Worm (Caenorhabditis elegans): Measurements from ENCODE around the gene msra-1.

The msra-1 gene

DNA sequence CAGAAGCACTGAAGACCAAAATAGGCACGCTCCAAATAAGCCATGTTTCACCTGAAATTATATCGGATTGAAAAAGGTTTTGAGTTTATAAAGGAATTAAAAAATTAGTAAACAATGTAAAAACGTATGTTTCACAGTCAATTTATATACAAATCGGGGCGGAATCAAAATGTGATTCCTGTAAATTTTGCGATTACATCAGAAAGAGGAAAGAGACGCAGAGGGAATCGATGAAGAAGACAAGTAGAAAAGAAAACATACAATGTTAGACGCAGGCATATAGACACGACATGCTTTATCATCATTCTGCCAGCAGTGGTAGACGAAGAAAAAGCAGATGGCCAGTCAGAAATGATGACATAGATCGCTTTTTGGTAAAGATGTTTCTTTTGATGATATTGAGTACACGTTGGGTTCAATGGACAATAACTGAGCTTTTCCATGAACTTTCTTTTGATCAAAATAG lies at the start of gene msra-1:
msra-1 (minus strand) TSS at position 51 of the 466 bp plus-strand sequence.
- TF ChIP-seq cnd-1 (tag; optimal IDR thresholded peaks at IDR 0.05) (no peak), flh-1 (GFP tag; optimal IDR thresholded peaks at IDR 0.05) (no peak), ces-1 (GFP tag; optimal IDR thresholded peaks at IDR 0.05) (peak; percentile 46), sptf-1 (tag; optimal IDR thresholded peaks at IDR 0.05) (no peak), ceh-83 (GFP tag; optimal IDR thresholded peaks at IDR 0.05) (no peak), lsy-2 (tag; optimal IDR thresholded peaks at IDR 0.05) (no peak), ham-2 (GFP tag; optimal IDR thresholded peaks at IDR 0.05) (no peak), ceh-39 (tag; optimal IDR thresholded peaks at IDR 0.05) (peak; percentile 65), elt-1 (tag; optimal IDR thresholded peaks at IDR 0.05; ENCODE audit: borderline replicate concordance, insufficient read depth) (peak; percentile 18), drap-1 (GFP tag; optimal IDR thresholded peaks at IDR 0.05) (no peak), unc-39 (tag; optimal IDR thresholded peaks at IDR 0.05) (no peak), ceh-43 (GFP tag; optimal IDR thresholded peaks at IDR 0.05) (no peak), mab-5 (tag; optimal IDR thresholded peaks at IDR 0.05) (no peak), ztf-11 (tag; optimal IDR thresholded peaks at IDR 0.05) (no peak), snpc-4 (tag; optimal IDR thresholded peaks at IDR 0.05) (no peak), unc-120 (tag; optimal IDR thresholded peaks at IDR 0.05; ENCODE audit: poor library complexity, severe bottlenecking) (peak; percentile 21), nhr-237 (tag; optimal IDR thresholded peaks at IDR 0.05) (no peak), nhr-76 (tag; optimal IDR thresholded peaks at IDR 0.05) (no peak), nhr-28 (tag; optimal IDR thresholded peaks at IDR 0.05) (no peak), mls-2 (tag; optimal IDR thresholded peaks at IDR 0.05) (no peak), M03D4.4 (tag; optimal IDR thresholded peaks at IDR 0.05) (no peak), sem-2 (GFP tag; optimal IDR thresholded peaks at IDR 0.05) (no peak), lin-32 (GFP tag; optimal IDR thresholded peaks at IDR 0.05) (no peak), bed-3 (GFP tag; optimal IDR thresholded peaks at IDR 0.05) (no peak), zip-8 (tag; optimal IDR thresholded peaks at IDR 0.05) (no peak), nhr-2 (tag; optimal IDR thresholded peaks at IDR 0.05) (no peak), elt-3 (tag; optimal IDR thresholded peaks at IDR 0.05) (no peak), nhr-12 (tag; optimal IDR thresholded peaks at IDR 0.05) (no peak), mep-1 (tag; optimal IDR thresholded peaks at IDR 0.05) (no peak), blmp-1 (tag; optimal IDR thresholded peaks at IDR 0.05) (no peak), hlh-1 (tag; optimal IDR thresholded peaks at IDR 0.05) (peak; percentile 24), unc-62 (GFP tag; optimal IDR thresholded peaks at IDR 0.05) (peak; percentile 82), pha-4 (tag; optimal IDR thresholded peaks at IDR 0.05) (no peak), lin-13 (tag; optimal IDR thresholded peaks at IDR 0.05) (no peak), tbx-8 (GFP tag; optimal IDR thresholded peaks at IDR 0.05) (no peak)

- TF ChIP-seq lsy-2 (tag; optimal IDR thresholded peaks at IDR 0.05) (no peak), snpc-4 (tag; optimal IDR thresholded peaks at IDR 0.05) (no peak), ceh-39 (tag; optimal IDR thresholded peaks at IDR 0.05) (no peak), drap-1 (GFP tag; optimal IDR thresholded peaks at IDR 0.05) (no peak), sptf-1 (tag; optimal IDR thresholded peaks at IDR 0.05) (no peak)
Observed at ce11 chrII:7413275-7413674, 49.4 kb upstream of the msra-1 start.

ce11 chrII:7411930-7412329 lies 48.1 kb upstream of the msra-1 start, which contains the start of gene K02A2.5:
Gene K02A2.5 (minus strand): TSS chrII:7412030.
- TF ChIP-seq zip-8 (tag; optimal IDR thresholded peaks at IDR 0.05) = no peak
- no peak for TF ChIP-seq ham-2 (GFP tag; optimal IDR thresholded peaks at IDR 0.05)
- TF ChIP-seq mep-1 (tag; optimal IDR thresholded peaks at IDR 0.05) = no peak
- no peak for TF ChIP-seq ceh-43 (GFP tag; optimal IDR thresholded peaks at IDR 0.05)
- no peak for TF ChIP-seq M03D4.4 (tag; optimal IDR thresholded peaks at IDR 0.05)
- TF ChIP-seq tbx-8 (GFP tag; optimal IDR thresholded peaks at IDR 0.05) = no peak
- no peak for TF ChIP-seq ces-1 (GFP tag; optimal IDR thresholded peaks at IDR 0.05)
- no peak for TF ChIP-seq sptf-1 (tag; optimal IDR thresholded peaks at IDR 0.05)
- no peak for TF ChIP-seq nhr-76 (tag; optimal IDR thresholded peaks at IDR 0.05)
- TF ChIP-seq flh-1 (GFP tag; optimal IDR thresholded peaks at IDR 0.05) = no peak
- TF ChIP-seq lin-32 (GFP tag; optimal IDR thresholded peaks at IDR 0.05) = no peak
- no peak for TF ChIP-seq ztf-11 (tag; optimal IDR thresholded peaks at IDR 0.05)
- TF ChIP-seq elt-1 (tag; optimal IDR thresholded peaks at IDR 0.05; ENCODE audit: borderline replicate concordance, insufficient read depth) = no peak
- no peak for TF ChIP-seq mls-2 (tag; optimal IDR thresholded peaks at IDR 0.05)
- TF ChIP-seq lin-13 (tag; optimal IDR thresholded peaks at IDR 0.05) = no peak
- no peak for TF ChIP-seq mab-5 (tag; optimal IDR thresholded peaks at IDR 0.05)
- no peak for TF ChIP-seq ceh-39 (tag; optimal IDR thresholded peaks at IDR 0.05)
- no peak for TF ChIP-seq elt-3 (tag; optimal IDR thresholded peaks at IDR 0.05)
- TF ChIP-seq blmp-1 (tag; optimal IDR thresholded peaks at IDR 0.05) = no peak
- TF ChIP-seq nhr-12 (tag; optimal IDR thresholded peaks at IDR 0.05) = no peak

Data from whole organism, mixed stage, embryonic.